Worm (Caenorhabditis elegans) whole organism, L1 larva: ENCODE measurements around the gene srw-66.

Source experiments
- aly-2 ChIP-seq: fragments of 150-350 bp; optimal IDR thresholded peaks from 2 replicates; lab custom pipeline; 2014; ENCODE audit warnings: missing biosample characterization, missing genetic modification characterization
- elt-3 ChIP-seq, 6 experiments: fragments of 150-350 bp in 1 of 6; sonication (generic microtip); optimal IDR thresholded peaks; 2 replicates each; lab custom pipeline; 2017 to 2018; ENCODE audit warnings: missing biosample characterization in 6 of 6, missing genetic modification characterization in 6 of 6, inconsistent platforms in 1 of 6
- fkh-4 ChIP-seq: sonication (generic microtip); optimal IDR thresholded peaks from 2 replicates; lab custom pipeline; 2016; ENCODE audit warnings: missing compliant biosample characterization, missing genetic modification characterization, borderline replicate concordance
- lir-3 ChIP-seq: sonication (generic microtip); optimal IDR thresholded peaks from 2 replicates; lab custom pipeline; 2016; ENCODE audit warnings: mild to moderate bottlenecking, missing genetic modification characterization, moderate library complexity, missing compliant biosample characterization; ENCODE audit not compliant: poor library complexity
- mab-9 ChIP-seq: fragments of 200-800 bp; sonication (Bioruptor generic); IDR thresholded peaks from 2 replicates; pipeline ENCODE4 v1.3.6; 2022; ENCODE audit warnings: missing genetic modification reagents, missing genetic modification characterization, missing compliant biosample characterization
- nhr-11 ChIP-seq: fragments of 150-350 bp; optimal IDR thresholded peaks from 2 replicates; lab custom pipeline; 2014; ENCODE audit warnings: missing biosample characterization, missing genetic modification characterization
- nhr-28 ChIP-seq: fragments of 150-350 bp; optimal IDR thresholded peaks from 2 replicates; lab custom pipeline; 2014; ENCODE audit warnings: missing biosample characterization, missing genetic modification characterization
- pqm-1 ChIP-seq: sonication (generic microtip); optimal IDR thresholded peaks from 3 replicates; lab custom pipeline; 2017; ENCODE audit warnings: missing biosample characterization, missing genetic modification characterization
- unc-130 ChIP-seq: fragments of 150-350 bp; optimal IDR thresholded peaks from 2 replicates; lab custom pipeline; 2017; ENCODE audit warnings: missing biosample characterization, missing genetic modification characterization, inconsistent platforms

ce11 chrII:1320412-1320811 lies 48.7 kb upstream of the srw-66 start:
- TF ChIP-seq pqm-1 (tag; lab: Kevin White, UChicago) (peak; percentile 68), mab-9 (GFP tag; lab: Robert Waterston, UW) (peak; percentile 90), lir-3 (tag; lab: Kevin White, UChicago) (peak; percentile 78), unc-130 (tag; lab: Kevin White, UChicago) (peak; percentile 91), fkh-4 (tag; lab: Kevin White, UChicago) (no peak), elt-3 (tag; optimal IDR thresholded peaks at IDR 0.05; lab: Kevin White, UChicago) (peak; percentile 87 to 96 (median 96)), aly-2 (tag; lab: Kevin White, UChicago) (peak; percentile 84), nhr-28 (tag; lab: Kevin White, UChicago) (no peak), nhr-11 (tag; lab: Kevin White, UChicago) (peak; percentile 79)
